Worm (Caenorhabditis elegans): ENCODE results near the gene F53F8.6.

- TF ChIP-seq ama-1 (optimal IDR thresholded peaks at IDR 0.05), result no peak
- TF ChIP-seq fos-1 (tag; optimal IDR thresholded peaks at IDR 0.05), result no peak
- TF ChIP-seq fkh-10 (GFP tag; optimal IDR thresholded peaks at IDR 0.05), result no peak
These were observed 41.3 kb downstream of the F53F8.6 start for ce11 chrV:20745278-20745677.

Data from whole organism, L4 larva.